Fruit fly (Drosophila melanogaster): ENCODE results near the gene Tg.

The Tg gene

dm6 chr2L:8012551-8012950 lies 1.3 kb downstream of the Tg start:
- no peak for TF ChIP-seq Sin3A (optimal IDR thresholded peaks at IDR 0.05)
- no peak for TF ChIP-seq psq (optimal IDR thresholded peaks at IDR 0.05)
- no peak for TF ChIP-seq h (optimal IDR thresholded peaks at IDR 0.05)
- TF ChIP-seq Myc (optimal IDR thresholded peaks at IDR 0.05), result no peak
- no peak for TF ChIP-seq ttk (optimal IDR thresholded peaks at IDR 0.05)
- no peak for TF ChIP-seq insv (optimal IDR thresholded peaks at IDR 0.05)

dm6 chr2L:8024325-8024724 lies 13.1 kb downstream of the Tg start:
- TF ChIP-seq psq (optimal IDR thresholded peaks at IDR 0.05) (no peak), h (optimal IDR thresholded peaks at IDR 0.05) (no peak)

dm6 chr2L:8029160-8029852 lies 18.1 kb downstream of the Tg start, which contains the start of gene baf:
Gene baf, plus strand, starts transcription at chr2L:8029462.
- no peak for TF ChIP-seq ttk (optimal IDR thresholded peaks at IDR 0.05)

- TF ChIP-seq Myc (optimal IDR thresholded peaks at IDR 0.05) (no peak), Sin3A (optimal IDR thresholded peaks at IDR 0.05) (no peak), psq (optimal IDR thresholded peaks at IDR 0.05) (no peak), insv (optimal IDR thresholded peaks at IDR 0.05) (no peak), ttk (optimal IDR thresholded peaks at IDR 0.05) (no peak), h (optimal IDR thresholded peaks at IDR 0.05) (no peak)
Measured at dm6 chr2L:8030102-8030501, 18.9 kb downstream of the Tg start.

dm6 chr2L:8030693-8031210 lies 19.5 kb downstream of the Tg start, which contains the start of gene Cka:
Gene Cka, plus strand, starts transcription at chr2L:8030721.
- TF ChIP-seq psq (optimal IDR thresholded peaks at IDR 0.05), result no peak
- TF ChIP-seq Myc (optimal IDR thresholded peaks at IDR 0.05), result no peak
- no peak for TF ChIP-seq ttk (optimal IDR thresholded peaks at IDR 0.05)
- TF ChIP-seq Sin3A (optimal IDR thresholded peaks at IDR 0.05), result no peak
- no peak for TF ChIP-seq insv (optimal IDR thresholded peaks at IDR 0.05)
- no peak for TF ChIP-seq h (optimal IDR thresholded peaks at IDR 0.05)

- TF ChIP-seq h (optimal IDR thresholded peaks at IDR 0.05) (no peak), Sin3A (optimal IDR thresholded peaks at IDR 0.05) (no peak), Myc (optimal IDR thresholded peaks at IDR 0.05) (no peak), insv (optimal IDR thresholded peaks at IDR 0.05) (no peak), psq (optimal IDR thresholded peaks at IDR 0.05) (no peak), ttk (optimal IDR thresholded peaks at IDR 0.05) (no peak)
Measured at dm6 chr2L:8031588-8031987, 20.4 kb downstream of the Tg start.

- no peak for TF ChIP-seq h (optimal IDR thresholded peaks at IDR 0.05)
- no peak for TF ChIP-seq ttk (optimal IDR thresholded peaks at IDR 0.05)
- TF ChIP-seq insv (optimal IDR thresholded peaks at IDR 0.05), result no peak
- TF ChIP-seq Sin3A (optimal IDR thresholded peaks at IDR 0.05), result no peak
- no peak for TF ChIP-seq psq (optimal IDR thresholded peaks at IDR 0.05)
- TF ChIP-seq Myc (optimal IDR thresholded peaks at IDR 0.05), result no peak
Measured at dm6 chr2L:8033756-8034155, 22.6 kb downstream of the Tg start.

dm6 chr2L:8034734-8035133 lies 23.5 kb downstream of the Tg start:
- TF ChIP-seq ttk (optimal IDR thresholded peaks at IDR 0.05) (no peak), Myc (optimal IDR thresholded peaks at IDR 0.05) (no peak), psq (optimal IDR thresholded peaks at IDR 0.05) (no peak), insv (optimal IDR thresholded peaks at IDR 0.05) (no peak), Sin3A (optimal IDR thresholded peaks at IDR 0.05) (no peak)

dm6 chr2L:8039688-8040087 lies 28.5 kb downstream of the Tg start, which contains the start of gene CG7367:
Gene CG7367, minus strand, starts transcription at chr2L:8039788.
- TF ChIP-seq insv (optimal IDR thresholded peaks at IDR 0.05), result no peak
- no peak for TF ChIP-seq Myc (optimal IDR thresholded peaks at IDR 0.05)
- no peak for TF ChIP-seq h (optimal IDR thresholded peaks at IDR 0.05)

- TF ChIP-seq psq (optimal IDR thresholded peaks at IDR 0.05) (no peak), ttk (optimal IDR thresholded peaks at IDR 0.05) (no peak), insv (optimal IDR thresholded peaks at IDR 0.05) (no peak), h (optimal IDR thresholded peaks at IDR 0.05) (no peak), Sin3A (optimal IDR thresholded peaks at IDR 0.05) (no peak), Myc (optimal IDR thresholded peaks at IDR 0.05) (no peak)
Measured at dm6 chr2L:8040872-8041271, 29.7 kb downstream of the Tg start, which contains the start of gene CCDC53. Gene CCDC53, plus strand, starts transcription at chr2L:8041106.

- TF ChIP-seq Sin3A (optimal IDR thresholded peaks at IDR 0.05) (no peak), h (optimal IDR thresholded peaks at IDR 0.05) (no peak), Myc (optimal IDR thresholded peaks at IDR 0.05) (no peak), ttk (optimal IDR thresholded peaks at IDR 0.05) (no peak), insv (optimal IDR thresholded peaks at IDR 0.05) (no peak), psq (optimal IDR thresholded peaks at IDR 0.05) (no peak)
Measured at dm6 chr2L:8042645-8043281, 31.6 kb downstream of the Tg start, which contains the start of gene RpL36A. Gene RpL36A, minus strand, starts transcription at chr2L:8042909.

- TF ChIP-seq psq (optimal IDR thresholded peaks at IDR 0.05) (no peak), Myc (optimal IDR thresholded peaks at IDR 0.05) (no peak), ttk (optimal IDR thresholded peaks at IDR 0.05) (no peak), h (optimal IDR thresholded peaks at IDR 0.05) (no peak), Sin3A (optimal IDR thresholded peaks at IDR 0.05) (no peak), insv (optimal IDR thresholded peaks at IDR 0.05) (no peak)
Measured at dm6 chr2L:8043282-8043668, 32.1 kb downstream of the Tg start, which contains the start of gene Megf8. Gene Megf8, plus strand, starts transcription at chr2L:8043471.

Data from Kc167 (cell line).